Worm (Caenorhabditis elegans) whole organism, late embryonic: ENCODE data around the gene srb-18.

Experiments
- C08G9.2 ChIP-seq: sonication (generic microtip); optimal IDR thresholded peaks from 2 replicates; lab custom pipeline; 2016; ENCODE audit warnings: mild to moderate bottlenecking, missing genetic modification characterization, moderate library complexity, missing compliant biosample characterization
- F13H6.1 ChIP-seq: sonication (generic microtip); optimal IDR thresholded peaks from 2 replicates; lab custom pipeline; 2016; ENCODE audit warnings: missing genetic modification characterization, missing compliant biosample characterization
- K02D7.2 ChIP-seq: sonication (generic microtip); optimal IDR thresholded peaks from 2 replicates; lab custom pipeline; 2017; ENCODE audit warnings: mild to moderate bottlenecking, missing genetic modification characterization, missing compliant biosample characterization
- K09A11.1 ChIP-seq: sonication (generic microtip); optimal IDR thresholded peaks from 2 replicates; lab custom pipeline; 2017; ENCODE audit warnings: antibody characterized with exemption, mild to moderate bottlenecking, missing genetic modification characterization, missing compliant biosample characterization; ENCODE audit not compliant: insufficient read depth
- T23F11.4 ChIP-seq: fragments of 200-800 bp; sonication (Bioruptor generic); optimal IDR thresholded peaks from 2 replicates; lab custom pipeline; 2018; ENCODE audit warnings: mild to moderate bottlenecking, missing genetic modification characterization, missing compliant biosample characterization
- Y22D7AL.16 ChIP-seq: sonication (generic microtip); optimal IDR thresholded peaks from 2 replicates; lab custom pipeline; 2016; ENCODE audit warnings: missing genetic modification characterization, missing compliant biosample characterization
- ahr-1 ChIP-seq: sonication (generic microtip); optimal IDR thresholded peaks from 2 replicates; lab custom pipeline; 2016; ENCODE audit warnings: missing genetic modification characterization, missing compliant biosample characterization
- ama-1 ChIP-seq: fragments of 150-350 bp; optimal IDR thresholded peaks from 2 replicates; lab custom pipeline; 2014
- ceh-14 ChIP-seq: sonication (generic microtip); optimal IDR thresholded peaks from 2 replicates; lab custom pipeline; 2016; ENCODE audit warnings: missing genotype, missing genetic modification characterization, missing compliant biosample characterization
- ceh-18 ChIP-seq: sonication (generic microtip); optimal IDR thresholded peaks from 2 replicates; lab custom pipeline; 2016; ENCODE audit warnings: missing genetic modification characterization, missing compliant biosample characterization
- ceh-19 ChIP-seq: fragments of 200-800 bp; sonication (Bioruptor generic); optimal IDR thresholded peaks from 2 replicates; lab custom pipeline; 2018; ENCODE audit warnings: mild to moderate bottlenecking, missing genetic modification characterization, missing compliant biosample characterization
- ceh-24 ChIP-seq: sonication (generic microtip); optimal IDR thresholded peaks from 2 replicates; lab custom pipeline; 2016; ENCODE audit warnings: mild to moderate bottlenecking, missing genetic modification characterization, missing compliant biosample characterization
- ceh-30 ChIP-seq: fragments of 150-350 bp; optimal IDR thresholded peaks from 2 replicates; lab custom pipeline; 2014; ENCODE audit warnings: missing biosample characterization, missing genetic modification characterization
- ceh-31 ChIP-seq: sonication (generic microtip); optimal IDR thresholded peaks from 2 replicates; lab custom pipeline; 2016; ENCODE audit warnings: missing genetic modification characterization, missing compliant biosample characterization
- ceh-45 ChIP-seq: fragments of 200-800 bp; sonication (Bioruptor generic); IDR thresholded peaks from 2 replicates; pipeline ENCODE4 v1.3.6; 2022; ENCODE audit warnings: missing genetic modification reagents, missing genetic modification characterization, missing compliant biosample characterization
- dmd-4 ChIP-seq: sonication (generic microtip); optimal IDR thresholded peaks from 2 replicates; lab custom pipeline; 2016; ENCODE audit warnings: borderline replicate concordance, missing genetic modification characterization, missing compliant biosample characterization
- elt-2 ChIP-seq: sonication (generic microtip); optimal IDR thresholded peaks from 2 replicates; lab custom pipeline; 2016; ENCODE audit warnings: missing genetic modification reagents, missing genetic modification characterization, missing compliant biosample characterization
- ets-4 ChIP-seq: sonication (generic microtip); optimal IDR thresholded peaks from 2 replicates; lab custom pipeline; 2016; ENCODE audit warnings: missing genetic modification characterization, missing compliant biosample characterization
- fax-1 ChIP-seq: sonication (generic microtip); optimal IDR thresholded peaks from 2 replicates; lab custom pipeline; 2016; ENCODE audit warnings: missing genotype, missing genetic modification characterization, missing compliant biosample characterization
- fkh-10 ChIP-seq: fragments of 150-350 bp; optimal IDR thresholded peaks from 2 replicates; lab custom pipeline; 2014; ENCODE audit warnings: missing biosample characterization, missing genetic modification reagents, missing genetic modification characterization
- hlh-13 ChIP-seq: fragments of 200-800 bp; sonication (Bioruptor generic); optimal IDR thresholded peaks from 2 replicates; lab custom pipeline; 2018; ENCODE audit warnings: mild to moderate bottlenecking, missing genetic modification characterization, missing compliant biosample characterization
- hlh-15 ChIP-seq: sonication (generic microtip); optimal IDR thresholded peaks from 2 replicates; lab custom pipeline; 2016; ENCODE audit warnings: missing genetic modification characterization, missing compliant biosample characterization
- hlh-6 ChIP-seq: sonication (generic microtip); optimal IDR thresholded peaks from 2 replicates; lab custom pipeline; 2016; ENCODE audit warnings: missing genotype, missing genetic modification characterization, missing compliant biosample characterization
- lim-6 ChIP-seq: sonication (generic microtip); optimal IDR thresholded peaks from 2 replicates; lab custom pipeline; 2016; ENCODE audit warnings: missing genetic modification characterization, missing compliant biosample characterization
- madf-2 ChIP-seq: sonication (generic microtip); optimal IDR thresholded peaks from 2 replicates; lab custom pipeline; 2017; ENCODE audit warnings: missing genetic modification characterization, missing compliant biosample characterization
- mec-3 ChIP-seq: sonication (generic microtip); optimal IDR thresholded peaks from 2 replicates; lab custom pipeline; 2016; ENCODE audit warnings: borderline replicate concordance, missing genetic modification characterization, missing compliant biosample characterization
- nfya-1 ChIP-seq: sonication (generic microtip); optimal IDR thresholded peaks from 2 replicates; lab custom pipeline; 2017; ENCODE audit warnings: missing genetic modification characterization, mild to moderate bottlenecking, missing compliant biosample characterization, antibody characterized with exemption, moderate library complexity
- nhr-11 ChIP-seq: fragments of 150-350 bp; optimal IDR thresholded peaks from 2 replicates; lab custom pipeline; 2014; ENCODE audit warnings: missing biosample characterization, missing genetic modification characterization
- npax-4 ChIP-seq: sonication (generic microtip); optimal IDR thresholded peaks from 2 replicates; lab custom pipeline; 2016; ENCODE audit warnings: missing genetic modification characterization, missing compliant biosample characterization
- odd-2 ChIP-seq: sonication (generic microtip); optimal IDR thresholded peaks from 2 replicates; lab custom pipeline; 2017; ENCODE audit warnings: antibody characterized with exemption, mild to moderate bottlenecking, missing genetic modification characterization, missing compliant biosample characterization
- pat-9 ChIP-seq: fragments of 200-800 bp; sonication (Bioruptor generic); optimal IDR thresholded peaks from 2 replicates; lab custom pipeline; 2018; ENCODE audit warnings: mild to moderate bottlenecking, missing genetic modification characterization, moderate library complexity, missing compliant biosample characterization
- pha-2 ChIP-seq: sonication (generic microtip); optimal IDR thresholded peaks from 2 replicates; lab custom pipeline; 2017; ENCODE audit warnings: mild to moderate bottlenecking, missing genetic modification characterization, missing compliant biosample characterization
- pros-1 ChIP-seq: fragments of 150-350 bp; optimal IDR thresholded peaks from 2 replicates; lab custom pipeline; 2014; ENCODE audit warnings: missing biosample characterization, missing genetic modification reagents, missing genetic modification characterization
- ref-2 ChIP-seq: sonication (generic microtip); optimal IDR thresholded peaks from 2 replicates; lab custom pipeline; 2016; ENCODE audit warnings: missing genetic modification characterization, missing compliant biosample characterization
- sdc-2 ChIP-seq: sonication (generic microtip); optimal IDR thresholded peaks from 2 replicates; lab custom pipeline; 2016; ENCODE audit warnings: missing genotype, missing genetic modification characterization, missing compliant biosample characterization
- sox-4 ChIP-seq: sonication (generic microtip); optimal IDR thresholded peaks from 2 replicates; lab custom pipeline; 2017; ENCODE audit warnings: mild to moderate bottlenecking, missing genetic modification characterization, inconsistent platforms, missing compliant biosample characterization
- ttx-3 ChIP-seq: sonication (generic microtip); optimal IDR thresholded peaks from 2 replicates; lab custom pipeline; 2016; ENCODE audit warnings: missing genetic modification reagents, missing genetic modification characterization, missing compliant biosample characterization
- unc-3 ChIP-seq, 2 experiments: fragments of 200-800 bp in 1 of 2; sonication (Bioruptor generic) in 1 of 2; sonication (generic microtip) in 1 of 2; conservative IDR thresholded peaks in 1 of 2; optimal IDR thresholded peaks in 1 of 2; 2 replicates each; pipeline versions ENCODE4 v1.3.6 to Lab custom; 2016 to 2022; ENCODE audit warnings: missing compliant biosample characterization in 2 of 2, missing genetic modification characterization in 2 of 2, missing genetic modification reagents in 1 of 2
- unc-86 ChIP-seq: sonication (generic microtip); optimal IDR thresholded peaks from 2 replicates; lab custom pipeline; 2016; ENCODE audit warnings: missing genetic modification characterization, missing compliant biosample characterization
- ztf-16 ChIP-seq: sonication (generic microtip); optimal IDR thresholded peaks from 2 replicates; lab custom pipeline; 2017; ENCODE audit warnings: missing genetic modification characterization, missing compliant biosample characterization

srb-18 gene

DNA sequence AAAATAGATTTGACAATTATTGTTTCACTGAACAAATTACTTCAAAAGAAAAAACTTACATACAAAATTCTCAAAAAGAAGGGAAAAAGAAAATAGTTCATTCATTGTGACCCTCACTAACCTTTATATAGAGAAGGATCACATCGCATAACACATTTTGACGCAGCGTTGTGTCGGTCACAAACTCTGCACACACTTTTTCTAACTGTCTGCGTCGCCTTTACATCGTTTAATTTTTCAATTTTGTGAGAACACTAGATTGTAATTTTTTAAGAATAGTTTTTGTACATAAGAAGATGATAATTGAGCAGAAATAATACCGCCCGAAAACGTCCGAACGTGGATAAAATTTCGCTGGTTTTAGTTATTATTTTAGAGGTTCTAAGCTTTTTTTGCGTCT lies 34.1 kb upstream of the srb-18 start, which contains the start of gene C18B10.6:
Gene C18B10.6, minus strand, starts transcription at position 101 of the 400 bp plus-strand sequence.
- TF ChIP-seq T23F11.4: no peak
- TF ChIP-seq ceh-30 (tag; lab: Kevin White, UChicago): no peak
- no peak for TF ChIP-seq pha-2 (tag; lab: Kevin White, UChicago)
- no peak for TF ChIP-seq hlh-15 (tag; lab: Kevin White, UChicago)
- no peak for TF ChIP-seq unc-3 (GFP tag; conservative IDR thresholded peaks at IDR 0.05; lab: Robert Waterston, UW)
- TF ChIP-seq unc-3 (tag; optimal IDR thresholded peaks at IDR 0.05; lab: Kevin White, UChicago): no peak
- no peak for TF ChIP-seq nfya-1 (tag; lab: Kevin White, UChicago)
- TF ChIP-seq C08G9.2 (tag; lab: Kevin White, UChicago): no peak
- TF ChIP-seq elt-2: no peak
- no peak for TF ChIP-seq ceh-24 (tag; lab: Kevin White, UChicago)
- TF ChIP-seq ets-4: no peak
- TF ChIP-seq ceh-14 (tag; lab: Kevin White, UChicago): no peak
- TF ChIP-seq sdc-2 (tag; lab: Kevin White, UChicago): no peak
- no peak for TF ChIP-seq fax-1
- TF ChIP-seq ceh-19: no peak
- no peak for TF ChIP-seq K09A11.1 (tag; lab: Kevin White, UChicago)
- TF ChIP-seq ama-1 (lab: Kevin White, UChicago): no peak
- no peak for TF ChIP-seq ceh-18 (tag; lab: Kevin White, UChicago)
- TF ChIP-seq ttx-3 (tag; lab: Kevin White, UChicago): no peak

- TF ChIP-seq hlh-13 (GFP tag; lab: Kevin White, UChicago) (no peak), npax-4 (tag; lab: Kevin White, UChicago) (no peak), K09A11.1 (tag; lab: Kevin White, UChicago) (no peak), pat-9 (tag; lab: Kevin White, UChicago) (no peak), dmd-4 (tag; lab: Kevin White, UChicago) (no peak), lim-6 (tag; lab: Kevin White, UChicago) (no peak), K02D7.2 (tag; lab: Kevin White, UChicago) (no peak), sdc-2 (tag; lab: Kevin White, UChicago) (no peak), madf-2 (no peak), ceh-31 (tag; lab: Kevin White, UChicago) (no peak), nhr-11 (tag; lab: Kevin White, UChicago) (no peak), hlh-6 (tag; lab: Kevin White, UChicago) (no peak), ama-1 (lab: Kevin White, UChicago) (no peak), odd-2 (tag; lab: Kevin White, UChicago) (no peak), unc-3 (GFP tag; conservative IDR thresholded peaks at IDR 0.05; lab: Robert Waterston, UW) (no peak), unc-3 (tag; optimal IDR thresholded peaks at IDR 0.05; lab: Kevin White, UChicago) (no peak), ztf-16 (tag; lab: Kevin White, UChicago) (no peak), ref-2 (tag; lab: Kevin White, UChicago) (no peak), ceh-45 (no peak), fkh-10 (GFP tag; lab: Kevin White, UChicago) (no peak)
Observed at ce11 chrV:7485000-7485399, 30.0 kb upstream of the srb-18 start, which contains the start of gene srbc-8. Gene srbc-8 (minus strand): TSS chrV:7485100.

ce11 chrV:7487518-7487917 lies 27.5 kb upstream of the srb-18 start, which contains the start of gene srbc-7:
Gene srbc-7 (minus strand): TSS chrV:7487618.
- no peak for TF ChIP-seq ets-4
- no peak for TF ChIP-seq F13H6.1 (tag; lab: Kevin White, UChicago)
- no peak for TF ChIP-seq ceh-19
- no peak for TF ChIP-seq Y22D7AL.16
- no peak for TF ChIP-seq npax-4 (tag; lab: Kevin White, UChicago)
- no peak for TF ChIP-seq pros-1 (tag; lab: Kevin White, UChicago)
- no peak for TF ChIP-seq pha-2 (tag; lab: Kevin White, UChicago)
- TF ChIP-seq ahr-1: no peak
- no peak for TF ChIP-seq odd-2 (tag; lab: Kevin White, UChicago)
- TF ChIP-seq unc-86 (tag; lab: Kevin White, UChicago): no peak
- TF ChIP-seq sox-4 (tag; lab: Kevin White, UChicago): no peak
- no peak for TF ChIP-seq K02D7.2 (tag; lab: Kevin White, UChicago)
- no peak for TF ChIP-seq ceh-31 (tag; lab: Kevin White, UChicago)
- no peak for TF ChIP-seq madf-2
- TF ChIP-seq nfya-1 (tag; lab: Kevin White, UChicago): no peak
- no peak for TF ChIP-seq mec-3 (tag; lab: Kevin White, UChicago)
- TF ChIP-seq, all 69 proteins: peak for 0
